Worm (Caenorhabditis elegans) whole organism, late embryonic: ENCODE data around the gene lpd-7.

Experiments
- C08G9.2 ChIP-seq: sonication (generic microtip); optimal IDR thresholded peaks from 2 replicates; lab custom pipeline; 2016; ENCODE audit warnings: mild to moderate bottlenecking, missing genetic modification characterization, moderate library complexity, missing compliant biosample characterization
- F13H6.1 ChIP-seq: sonication (generic microtip); optimal IDR thresholded peaks from 2 replicates; lab custom pipeline; 2016; ENCODE audit warnings: missing genetic modification characterization, missing compliant biosample characterization
- K09A11.1 ChIP-seq: sonication (generic microtip); optimal IDR thresholded peaks from 2 replicates; lab custom pipeline; 2017; ENCODE audit warnings: antibody characterized with exemption, mild to moderate bottlenecking, missing genetic modification characterization, missing compliant biosample characterization; ENCODE audit not compliant: insufficient read depth
- ceh-14 ChIP-seq: sonication (generic microtip); optimal IDR thresholded peaks from 2 replicates; lab custom pipeline; 2016; ENCODE audit warnings: missing genotype, missing genetic modification characterization, missing compliant biosample characterization
- ceh-18 ChIP-seq: sonication (generic microtip); optimal IDR thresholded peaks from 2 replicates; lab custom pipeline; 2016; ENCODE audit warnings: missing genetic modification characterization, missing compliant biosample characterization
- ceh-22 ChIP-seq: sonication (generic microtip); optimal IDR thresholded peaks from 2 replicates; lab custom pipeline; 2017; ENCODE audit warnings: missing biosample characterization, missing genetic modification characterization
- ceh-24 ChIP-seq: sonication (generic microtip); optimal IDR thresholded peaks from 2 replicates; lab custom pipeline; 2016; ENCODE audit warnings: mild to moderate bottlenecking, missing genetic modification characterization, missing compliant biosample characterization
- ceh-30 ChIP-seq: fragments of 150-350 bp; optimal IDR thresholded peaks from 2 replicates; lab custom pipeline; 2014; ENCODE audit warnings: missing biosample characterization, missing genetic modification characterization
- ceh-31 ChIP-seq: sonication (generic microtip); optimal IDR thresholded peaks from 2 replicates; lab custom pipeline; 2016; ENCODE audit warnings: missing genetic modification characterization, missing compliant biosample characterization
- ceh-34 ChIP-seq: sonication (generic microtip); optimal IDR thresholded peaks from 2 replicates; lab custom pipeline; 2016; ENCODE audit warnings: mild to moderate bottlenecking, missing genetic modification characterization, missing compliant biosample characterization
- ceh-6 ChIP-seq: fragments of 200-800 bp; sonication (Bioruptor generic); optimal IDR thresholded peaks from 2 replicates; lab custom pipeline; 2018; ENCODE audit warnings: mild to moderate bottlenecking, missing genetic modification characterization, missing compliant biosample characterization
- che-1 ChIP-seq: sonication (generic microtip); optimal IDR thresholded peaks from 2 replicates; lab custom pipeline; 2016; ENCODE audit warnings: mild to moderate bottlenecking, missing genetic modification characterization, missing compliant biosample characterization
- dve-1 ChIP-seq: sonication (generic microtip); optimal IDR thresholded peaks from 2 replicates; lab custom pipeline; 2017; ENCODE audit warnings: antibody characterized with exemption, mild to moderate bottlenecking, missing genetic modification characterization, missing compliant biosample characterization
- elt-2 ChIP-seq: sonication (generic microtip); optimal IDR thresholded peaks from 2 replicates; lab custom pipeline; 2016; ENCODE audit warnings: missing genetic modification reagents, missing genetic modification characterization, missing compliant biosample characterization
- elt-4 ChIP-seq: sonication (generic microtip); optimal IDR thresholded peaks from 2 replicates; lab custom pipeline; 2016; ENCODE audit warnings: missing genetic modification characterization, missing compliant biosample characterization
- fax-1 ChIP-seq: sonication (generic microtip); optimal IDR thresholded peaks from 2 replicates; lab custom pipeline; 2016; ENCODE audit warnings: missing genotype, missing genetic modification characterization, missing compliant biosample characterization
- fkh-6 ChIP-seq: sonication (generic microtip); optimal IDR thresholded peaks from 2 replicates; lab custom pipeline; 2016; ENCODE audit warnings: missing genetic modification characterization, missing compliant biosample characterization
- hlh-15 ChIP-seq: sonication (generic microtip); optimal IDR thresholded peaks from 2 replicates; lab custom pipeline; 2016; ENCODE audit warnings: missing genetic modification characterization, missing compliant biosample characterization
- hlh-6 ChIP-seq: sonication (generic microtip); optimal IDR thresholded peaks from 2 replicates; lab custom pipeline; 2016; ENCODE audit warnings: missing genotype, missing genetic modification characterization, missing compliant biosample characterization
- hlh-8 ChIP-seq: sonication (generic microtip); optimal IDR thresholded peaks from 2 replicates; lab custom pipeline; 2016; ENCODE audit warnings: missing genotype, missing genetic modification characterization, missing compliant biosample characterization
- lim-6 ChIP-seq: sonication (generic microtip); optimal IDR thresholded peaks from 2 replicates; lab custom pipeline; 2016; ENCODE audit warnings: missing genetic modification characterization, missing compliant biosample characterization
- nfya-1 ChIP-seq: sonication (generic microtip); optimal IDR thresholded peaks from 2 replicates; lab custom pipeline; 2017; ENCODE audit warnings: missing genetic modification characterization, mild to moderate bottlenecking, missing compliant biosample characterization, antibody characterized with exemption, moderate library complexity
- nhr-11 ChIP-seq: fragments of 150-350 bp; optimal IDR thresholded peaks from 2 replicates; lab custom pipeline; 2014; ENCODE audit warnings: missing biosample characterization, missing genetic modification characterization
- npax-4 ChIP-seq: sonication (generic microtip); optimal IDR thresholded peaks from 2 replicates; lab custom pipeline; 2016; ENCODE audit warnings: missing genetic modification characterization, missing compliant biosample characterization
- pat-9 ChIP-seq: fragments of 200-800 bp; sonication (Bioruptor generic); optimal IDR thresholded peaks from 2 replicates; lab custom pipeline; 2018; ENCODE audit warnings: mild to moderate bottlenecking, missing genetic modification characterization, moderate library complexity, missing compliant biosample characterization
- pax-1 ChIP-seq: fragments of 150-350 bp; optimal IDR thresholded peaks from 2 replicates; lab custom pipeline; 2014; ENCODE audit warnings: missing biosample characterization, missing genetic modification characterization
- rnt-1 ChIP-seq: sonication (generic microtip); optimal IDR thresholded peaks from 2 replicates; lab custom pipeline; 2016; ENCODE audit warnings: missing genetic modification characterization, missing compliant biosample characterization
- sdc-2 ChIP-seq: sonication (generic microtip); optimal IDR thresholded peaks from 2 replicates; lab custom pipeline; 2016; ENCODE audit warnings: missing genotype, missing genetic modification characterization, missing compliant biosample characterization
- syd-9 ChIP-seq: sonication (generic microtip); optimal IDR thresholded peaks from 2 replicates; lab custom pipeline; 2016; ENCODE audit warnings: mild to moderate bottlenecking, missing genetic modification characterization, moderate library complexity, missing compliant biosample characterization
- tbx-2 ChIP-seq: sonication (generic microtip); optimal IDR thresholded peaks from 2 replicates; lab custom pipeline; 2016; ENCODE audit warnings: missing genetic modification characterization, missing compliant biosample characterization
- ttx-3 ChIP-seq: sonication (generic microtip); optimal IDR thresholded peaks from 2 replicates; lab custom pipeline; 2016; ENCODE audit warnings: missing genetic modification reagents, missing genetic modification characterization, missing compliant biosample characterization
- unc-3 ChIP-seq, 2 experiments: fragments of 200-800 bp in 1 of 2; sonication (Bioruptor generic) in 1 of 2; sonication (generic microtip) in 1 of 2; conservative IDR thresholded peaks in 1 of 2; optimal IDR thresholded peaks in 1 of 2; 2 replicates each; pipeline versions ENCODE4 v1.3.6 to Lab custom; 2016 to 2022; ENCODE audit warnings: missing compliant biosample characterization in 2 of 2, missing genetic modification characterization in 2 of 2, missing genetic modification reagents in 1 of 2
- unc-42 ChIP-seq: sonication (generic microtip); optimal IDR thresholded peaks from 2 replicates; lab custom pipeline; 2016; ENCODE audit warnings: missing genotype, missing genetic modification characterization, missing compliant biosample characterization
- unc-55 ChIP-seq: sonication (generic microtip); optimal IDR thresholded peaks from 2 replicates; lab custom pipeline; 2017; ENCODE audit warnings: missing biosample characterization, missing genetic modification reagents, missing genetic modification characterization
- ztf-16 ChIP-seq: sonication (generic microtip); optimal IDR thresholded peaks from 2 replicates; lab custom pipeline; 2017; ENCODE audit warnings: missing genetic modification characterization, missing compliant biosample characterization

The lpd-7 gene

DNA sequence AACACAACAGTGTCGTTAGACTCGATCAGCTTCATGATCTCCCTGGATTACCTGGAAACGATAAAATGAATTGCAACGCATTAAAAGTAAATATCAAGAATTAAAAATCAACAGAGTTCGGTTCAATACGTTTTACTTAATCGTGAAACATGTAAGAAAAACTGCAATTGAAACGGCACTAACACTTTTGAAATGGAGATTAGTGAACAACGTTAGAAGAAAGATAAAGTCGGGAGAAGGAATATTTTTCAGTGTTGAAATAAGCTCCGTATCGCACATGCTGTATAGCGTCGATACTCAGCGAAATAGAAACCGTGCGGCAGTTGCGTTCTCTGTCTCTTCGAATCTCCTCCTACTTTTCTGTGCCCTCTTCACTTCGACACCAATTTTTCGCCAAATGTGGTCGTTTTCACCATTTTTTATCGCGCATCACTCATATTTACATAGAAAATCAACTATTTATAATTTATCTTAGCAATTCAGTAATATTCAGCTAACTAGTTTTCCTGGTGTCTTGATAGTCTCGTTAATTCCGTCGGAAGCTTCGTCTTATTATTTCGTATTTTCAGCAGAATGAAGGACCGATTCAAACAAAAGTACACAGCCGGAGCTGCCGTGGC lies at the start of gene lpd-7, which contains the start of gene rpl-9:
TSS of gene lpd-7 (plus strand) at position 570 of the 620 bp plus-strand sequence.
TSS of gene rpl-9 (minus strand) at position 51 of the 620 bp plus-strand sequence.
- TF ChIP-seq elt-4 (no peak), ceh-31 (tag; lab: Kevin White, UChicago) (peak; percentile 61), pax-1 (tag; lab: Kevin White, UChicago) (peak; percentile 46), ceh-34 (tag; lab: Kevin White, UChicago) (peak; percentile 59), C08G9.2 (tag; lab: Kevin White, UChicago) (no peak), ztf-16 (tag; lab: Kevin White, UChicago) (no peak), hlh-8 (tag; lab: Kevin White, UChicago) (no peak), ttx-3 (tag; lab: Kevin White, UChicago) (no peak), K09A11.1 (tag; lab: Kevin White, UChicago) (no peak), elt-2 (tag; lab: Kevin White, UChicago) (peak; percentile 43), unc-42 (tag; lab: Kevin White, UChicago) (peak; percentile 21), F13H6.1 (peak; percentile 1), ceh-30 (tag; lab: Kevin White, UChicago) (no peak), unc-3 (GFP tag; conservative IDR thresholded peaks at IDR 0.05; lab: Robert Waterston, UW) (no peak), unc-3 (tag; optimal IDR thresholded peaks at IDR 0.05; lab: Kevin White, UChicago) (peak; percentile 26), tbx-2 (peak; percentile 42), lim-6 (tag; lab: Kevin White, UChicago) (no peak), syd-9 (tag; lab: Kevin White, UChicago) (no peak), sdc-2 (tag; lab: Kevin White, UChicago) (no peak), ceh-18 (tag; lab: Kevin White, UChicago) (peak; percentile 54), dve-1 (peak; percentile 46), ceh-22 (tag; lab: Kevin White, UChicago) (no peak), nhr-11 (tag; lab: Kevin White, UChicago) (no peak), nfya-1 (peak; percentile 80), rnt-1 (tag; lab: Kevin White, UChicago) (peak; percentile 24)
- TF ChIP-seq, all 69 proteins: peak for 12

DNA sequence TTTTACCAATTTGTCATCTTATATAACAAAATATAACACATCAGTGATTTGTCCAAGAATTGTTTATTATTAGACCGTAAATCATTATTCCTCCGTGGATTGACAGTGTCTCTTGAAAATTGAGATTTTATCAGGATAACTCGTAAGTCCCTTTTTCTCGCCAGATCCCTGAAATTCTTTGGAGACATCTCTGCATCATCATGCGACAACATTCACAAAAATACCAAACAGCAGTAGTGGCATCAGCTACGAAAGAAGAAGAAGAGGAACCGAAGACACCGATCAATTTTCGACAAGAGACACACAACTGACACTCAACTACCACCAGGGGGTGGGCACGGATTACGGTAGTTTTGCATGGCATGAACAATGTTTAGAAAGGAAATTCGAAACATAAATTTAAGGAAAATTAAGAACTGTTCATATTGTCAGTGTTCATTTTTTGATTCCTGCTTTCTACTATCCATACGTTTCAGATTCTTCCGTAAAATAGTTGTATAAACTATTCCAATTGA lies 48.3 kb upstream of the lpd-7 start:
- TF ChIP-seq ceh-34 (tag; lab: Kevin White, UChicago) (no peak), F13H6.1 (no peak), ceh-14 (tag; lab: Kevin White, UChicago) (no peak), che-1 (no peak), K09A11.1 (tag; lab: Kevin White, UChicago) (no peak), hlh-6 (tag; lab: Kevin White, UChicago) (no peak)

DNA sequence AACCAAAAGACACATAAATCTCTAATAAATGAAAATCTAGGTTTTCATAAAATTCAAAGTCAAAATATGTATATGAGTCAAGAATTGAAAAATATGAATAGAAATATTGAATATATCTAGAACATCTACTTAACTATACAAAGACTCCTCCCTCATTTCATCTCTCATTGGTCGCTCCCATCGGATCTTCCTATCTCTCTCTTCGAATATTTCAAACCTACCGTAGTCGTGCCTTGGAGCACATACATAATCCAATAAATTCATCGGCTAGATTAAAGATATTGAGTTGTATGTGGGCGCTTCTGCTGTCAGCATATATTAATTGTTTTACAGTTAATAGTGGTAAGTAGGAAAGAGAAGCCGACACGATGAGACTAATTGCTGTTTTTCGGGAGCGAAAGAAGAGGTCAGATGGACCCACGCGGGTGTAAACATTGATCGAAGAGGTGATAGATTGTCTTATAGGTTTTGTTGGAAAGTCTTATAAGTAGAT lies 46.1 kb upstream of the lpd-7 start:
- TF ChIP-seq npax-4 = no peak
- TF ChIP-seq lim-6 (tag; lab: Kevin White, UChicago) = no peak
- no peak for TF ChIP-seq ttx-3 (tag; lab: Kevin White, UChicago)
- no peak for TF ChIP-seq ceh-24 (tag; lab: Kevin White, UChicago)
- TF ChIP-seq fkh-6 (tag; lab: Kevin White, UChicago) = no peak
- TF ChIP-seq hlh-15 (tag; lab: Kevin White, UChicago) = no peak
- TF ChIP-seq F13H6.1 = no peak
- TF ChIP-seq ceh-6 (GFP tag; lab: Kevin White, UChicago) = no peak
- TF ChIP-seq unc-55 (GFP tag; lab: Kevin White, UChicago) = peak; percentile 51
- TF ChIP-seq pat-9 (tag; lab: Kevin White, UChicago) = no peak
- TF ChIP-seq che-1 = no peak
- TF ChIP-seq ceh-18 (tag; lab: Kevin White, UChicago) = no peak
- no peak for TF ChIP-seq fax-1
- TF ChIP-seq nfya-1 = peak; percentile 47
